Worm (Caenorhabditis elegans) whole organism, midembryonic: Measurements from ENCODE around the gene pros-1.

Source experiments
- T22C8.4 ChIP-seq: fragments of 200-800 bp; sonication (Bioruptor generic); IDR thresholded peaks from 2 replicates; pipeline ENCODE4 v1.3.6; 2022; ENCODE audit warnings: missing genetic modification characterization, missing compliant biosample characterization
- cog-1 ChIP-seq: sonication (generic microtip); optimal IDR thresholded peaks from 2 replicates; lab custom pipeline; 2016; ENCODE audit warnings: missing genetic modification characterization, missing compliant biosample characterization
- flt-1 ChIP-seq: fragments of 200-800 bp; sonication (Bioruptor generic); IDR thresholded peaks from 2 replicates; pipeline ENCODE4 v1.3.6; 2022; ENCODE audit warnings: missing genetic modification characterization, missing compliant biosample characterization
- klf-2 ChIP-seq: fragments of 200-800 bp; sonication (Bioruptor generic); conservative IDR thresholded peaks from 2 replicates; pipeline ENCODE4 v1.3.6; 2022; ENCODE audit warnings: missing genetic modification reagents, missing genetic modification characterization, missing compliant biosample characterization
- med-1 ChIP-seq: sonication (generic microtip); optimal IDR thresholded peaks from 2 replicates; lab custom pipeline; 2017; ENCODE audit warnings: missing genetic modification characterization, mild to moderate bottlenecking, missing compliant biosample characterization, antibody characterized with exemption, missing genetic modification reagents; ENCODE audit not compliant: insufficient read depth
- ref-1 ChIP-seq: fragments of 200-800 bp; sonication (Bioruptor generic); conservative IDR thresholded peaks from 2 replicates; pipeline ENCODE4 v1.3.6; 2022; ENCODE audit warnings: missing genetic modification reagents, missing genetic modification characterization, missing compliant biosample characterization
- tab-1 ChIP-seq: fragments of 200-800 bp; sonication (Bioruptor generic); IDR thresholded peaks from 2 replicates; pipeline ENCODE4 v1.3.6; 2022; ENCODE audit warnings: missing genetic modification characterization, missing compliant biosample characterization
- ztf-23 ChIP-seq: fragments of 200-800 bp; sonication (Bioruptor generic); IDR thresholded peaks from 2 replicates; pipeline ENCODE4 v1.3.6; 2022; ENCODE audit warnings: missing genetic modification reagents, missing genetic modification characterization, missing compliant biosample characterization
- ztf-29 ChIP-seq: fragments of 200-800 bp; sonication (Bioruptor generic); IDR thresholded peaks from 2 replicates; pipeline ENCODE4 v1.3.6; 2022; ENCODE audit warnings: missing genetic modification reagents, missing genetic modification characterization, missing compliant biosample characterization

pros-1 gene

DNA sequence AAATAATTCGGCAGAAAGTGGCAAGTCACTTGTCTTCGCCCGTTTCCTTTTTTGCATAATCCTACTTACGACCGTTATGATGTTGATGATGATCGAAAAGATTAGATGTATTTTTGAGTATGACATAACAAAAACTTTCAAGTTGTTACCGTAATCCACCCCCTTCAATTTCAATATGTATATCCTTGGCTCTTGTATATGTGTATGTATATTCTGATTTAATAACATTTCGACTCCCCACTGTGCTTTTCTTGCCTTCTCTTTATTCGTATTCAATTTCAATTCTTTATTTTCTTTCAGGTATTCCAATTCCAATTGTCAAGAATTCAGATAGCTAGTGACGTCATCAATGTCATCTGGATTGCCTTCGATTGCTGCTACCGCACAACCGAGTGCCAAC, at the start of gene pros-1:
TSS of gene pros-1 (plus strand) at position 301 of the 400 bp plus-strand sequence.
- TF ChIP-seq cog-1 = no peak
- TF ChIP-seq ztf-29 = no peak
- TF ChIP-seq ztf-23 (GFP tag; lab: Robert Waterston, UW) = no peak
- TF ChIP-seq ref-1 (GFP tag; lab: Robert Waterston, UW) = no peak
- TF ChIP-seq tab-1 (GFP tag; lab: Robert Waterston, UW) = no peak
- no peak for TF ChIP-seq flt-1
- TF ChIP-seq med-1 = no peak
- TF ChIP-seq klf-2 (GFP tag; lab: Robert Waterston, UW) = no peak

DNA sequence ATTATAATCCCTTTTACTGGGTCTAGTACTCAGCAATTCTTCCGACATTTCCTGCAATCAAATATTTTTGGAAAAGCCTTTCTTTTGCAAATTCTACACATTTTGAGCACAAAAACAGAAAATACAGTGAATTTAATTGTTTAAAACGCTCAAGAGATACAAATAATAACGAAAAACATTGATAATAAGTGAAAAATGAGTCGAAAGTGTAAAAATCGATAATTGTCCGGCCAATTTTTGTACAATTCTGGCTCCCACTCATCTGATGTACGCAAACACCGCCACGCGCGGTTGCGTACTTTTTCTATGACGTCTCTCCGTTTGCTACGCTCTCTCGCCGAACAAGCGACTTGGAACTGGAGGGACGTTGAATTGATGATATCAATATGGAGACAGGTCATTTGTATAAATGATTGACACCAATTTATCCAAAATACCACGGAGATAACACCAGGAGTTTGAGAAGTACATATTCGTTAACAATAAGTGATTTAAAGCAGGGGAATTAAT, 46.2 kb upstream of the pros-1 start, which contains the start of gene lin-36:
TSS of gene lin-36 (minus strand) at position 51 of the 510 bp plus-strand sequence.
- peak; percentile 84 for TF ChIP-seq cog-1
- no peak for TF ChIP-seq klf-2 (GFP tag; lab: Robert Waterston, UW)
- TF ChIP-seq T22C8.4 (GFP tag; lab: Robert Waterston, UW) = peak; percentile 90
- TF ChIP-seq ztf-29 = no peak
- TF ChIP-seq tab-1 (GFP tag; lab: Robert Waterston, UW) = no peak
- peak; percentile 53; the same call in 1 of the 2 replicates for TF ChIP-seq ztf-23 (GFP tag; lab: Robert Waterston, UW)
- TF ChIP-seq flt-1 = peak; percentile 48; the same call in 1 of the 2 replicates
- TF ChIP-seq ref-1 (GFP tag; lab: Robert Waterston, UW) = no peak
- no peak for TF ChIP-seq med-1

DNA sequence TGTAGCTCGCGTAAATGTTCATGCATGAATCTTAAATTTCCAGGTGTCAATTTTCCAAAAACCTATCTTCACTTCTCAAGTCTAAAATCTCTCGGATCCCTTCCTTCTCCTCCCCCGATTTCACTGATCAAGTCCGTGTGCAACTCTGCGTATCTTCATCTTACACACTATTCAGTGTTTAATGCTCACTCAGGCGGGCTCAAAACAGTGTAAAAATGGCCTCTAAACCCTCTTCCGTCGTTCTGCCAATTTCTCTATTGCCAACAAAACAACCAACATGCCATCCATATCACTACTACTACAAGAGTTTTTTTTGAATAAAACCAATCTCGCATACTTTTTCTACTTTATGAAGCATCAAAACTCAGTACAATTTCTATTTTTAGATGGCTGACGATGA, 45.0 kb upstream of the pros-1 start, which contains the start of gene F44B9.2:
TSS of gene F44B9.2 (plus strand) at position 387 of the 400 bp plus-strand sequence.
- TF ChIP-seq klf-2 (GFP tag; lab: Robert Waterston, UW) (no peak), tab-1 (GFP tag; lab: Robert Waterston, UW) (no peak), T22C8.4 (GFP tag; lab: Robert Waterston, UW) (no peak), ztf-29 (no peak), ztf-23 (GFP tag; lab: Robert Waterston, UW) (no peak), med-1 (no peak), flt-1 (no peak), ref-1 (GFP tag; lab: Robert Waterston, UW) (no peak), cog-1 (no peak)

DNA sequence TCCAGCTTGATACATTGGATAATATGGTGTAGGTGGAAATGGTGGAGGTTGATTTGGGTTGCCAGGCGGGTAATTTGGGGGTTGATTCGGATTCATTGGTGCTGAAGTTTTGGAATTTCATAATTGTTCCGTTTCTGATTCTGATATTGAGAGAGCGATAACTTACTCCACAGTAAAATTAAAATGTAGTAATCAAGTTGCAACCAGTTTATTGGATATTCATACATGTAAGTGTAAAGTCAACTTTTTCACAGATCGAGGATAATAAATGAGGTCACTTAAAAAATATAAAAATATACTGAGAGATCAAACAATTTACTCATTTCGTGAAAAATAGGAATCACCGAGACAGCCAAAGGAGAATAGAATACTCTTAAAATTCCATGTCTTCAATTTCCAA, 39.1 kb upstream of the pros-1 start, which contains the start of gene mdt-30:
TSS of gene mdt-30 (minus strand) at position 101 of the 400 bp plus-strand sequence.
- no peak for TF ChIP-seq flt-1
- TF ChIP-seq ztf-23 (GFP tag; lab: Robert Waterston, UW) = no peak
- no peak for TF ChIP-seq cog-1
- no peak for TF ChIP-seq med-1
- no peak for TF ChIP-seq ref-1 (GFP tag; lab: Robert Waterston, UW)
- no peak for TF ChIP-seq tab-1 (GFP tag; lab: Robert Waterston, UW)
- no peak for TF ChIP-seq ztf-29
- TF ChIP-seq klf-2 (GFP tag; lab: Robert Waterston, UW) = no peak
- no peak for TF ChIP-seq T22C8.4 (GFP tag; lab: Robert Waterston, UW)

DNA sequence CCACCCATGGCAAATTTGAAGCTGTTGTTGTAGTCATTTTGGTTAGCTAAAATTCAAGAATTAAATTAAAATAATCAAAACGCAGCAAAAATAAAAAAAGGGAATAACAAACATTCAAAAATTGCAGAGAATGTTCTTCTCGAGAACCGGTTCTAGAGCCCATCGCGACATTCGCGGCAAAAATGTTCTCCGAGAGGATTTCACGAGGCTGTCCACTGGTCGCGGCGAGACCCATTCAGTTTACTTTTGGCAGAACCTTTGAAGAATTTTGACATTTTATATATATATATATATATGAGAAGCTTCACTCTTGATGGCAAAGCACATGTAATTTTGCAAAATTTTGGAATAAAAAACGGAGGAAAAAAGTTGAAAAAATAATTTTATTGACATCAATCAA, 37.6 kb upstream of the pros-1 start, which contains the start of gene F44B9.8:
TSS of gene F44B9.8 (minus strand) at position 163 of the 400 bp plus-strand sequence.
- no peak for TF ChIP-seq T22C8.4 (GFP tag; lab: Robert Waterston, UW)
- no peak for TF ChIP-seq tab-1 (GFP tag; lab: Robert Waterston, UW)
- no peak for TF ChIP-seq ref-1 (GFP tag; lab: Robert Waterston, UW)
- no peak for TF ChIP-seq klf-2 (GFP tag; lab: Robert Waterston, UW)
- no peak for TF ChIP-seq med-1
- TF ChIP-seq cog-1 = no peak
- TF ChIP-seq flt-1 = no peak
- TF ChIP-seq ztf-29 = no peak
- TF ChIP-seq ztf-23 (GFP tag; lab: Robert Waterston, UW) = no peak

DNA sequence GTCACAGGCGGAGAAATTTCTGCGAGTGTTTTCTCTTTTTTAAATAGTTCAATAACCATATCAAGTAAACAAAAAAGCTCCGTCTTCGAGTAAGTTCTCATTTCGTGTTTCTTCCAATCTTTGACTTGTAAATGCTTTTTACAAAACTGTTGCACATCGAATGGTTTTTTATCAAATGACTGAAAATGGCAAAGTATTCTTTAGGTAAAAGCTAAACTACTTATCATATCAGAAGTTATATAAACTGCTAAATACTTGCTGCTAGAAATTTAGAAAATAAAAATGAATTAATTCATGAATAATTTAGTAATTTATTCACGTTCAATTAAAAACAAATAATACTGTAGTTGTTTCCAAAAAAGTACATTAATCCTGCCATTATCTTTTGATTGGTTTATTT, 36.1 kb upstream of the pros-1 start, which contains the start of gene F44B9.9:
TSS of gene F44B9.9 (minus strand) at position 101 of the 400 bp plus-strand sequence.
- TF ChIP-seq flt-1 (no peak), tab-1 (GFP tag; lab: Robert Waterston, UW) (no peak), cog-1 (no peak), ztf-23 (GFP tag; lab: Robert Waterston, UW) (no peak), T22C8.4 (GFP tag; lab: Robert Waterston, UW) (no peak), med-1 (no peak), ztf-29 (no peak), ref-1 (GFP tag; lab: Robert Waterston, UW) (no peak), klf-2 (GFP tag; lab: Robert Waterston, UW) (no peak)

DNA sequence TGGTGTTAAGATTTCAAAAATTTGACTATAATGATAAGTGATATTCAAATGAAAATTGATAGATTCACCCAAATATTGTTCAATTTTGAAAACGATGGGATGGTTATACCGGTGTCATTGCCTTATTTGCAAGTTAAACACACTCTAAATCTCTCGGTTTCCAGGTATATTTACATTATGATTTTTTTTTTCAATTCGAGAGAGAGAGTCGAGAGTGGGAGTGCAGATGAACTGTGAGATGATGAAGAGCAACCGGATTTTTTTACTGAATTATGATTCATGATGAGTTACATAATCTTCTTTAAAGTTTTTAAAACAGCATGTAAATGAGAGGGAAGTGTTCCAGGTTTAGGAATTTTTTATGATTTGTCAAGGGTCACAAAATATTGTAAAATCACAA, 33.6 kb upstream of the pros-1 start, which contains the start of gene F44B9.10:
TSS of gene F44B9.10 (minus strand) at position 101 of the 400 bp plus-strand sequence.
- TF ChIP-seq med-1 (no peak), flt-1 (no peak), T22C8.4 (GFP tag; lab: Robert Waterston, UW) (no peak)

DNA sequence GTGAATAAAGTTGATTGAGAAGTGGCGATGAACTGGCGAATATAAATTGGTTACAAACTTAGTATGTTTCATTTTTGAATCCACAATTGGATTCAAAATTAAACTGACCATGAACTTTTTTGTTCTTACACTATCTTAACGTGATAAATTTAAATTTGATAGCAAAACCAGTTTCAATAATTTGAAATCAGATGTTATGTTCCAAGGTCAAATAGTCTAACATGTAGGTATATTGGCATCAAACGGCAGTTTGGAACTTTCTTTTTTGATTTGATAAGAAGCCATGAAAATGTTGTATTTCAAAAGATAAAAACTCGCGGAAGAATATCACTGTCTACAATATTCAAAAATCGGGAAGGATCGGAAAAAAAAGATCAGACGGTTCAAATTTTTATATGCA, 31.0 kb upstream of the pros-1 start:
- TF ChIP-seq flt-1 = no peak
- no peak for TF ChIP-seq ref-1 (GFP tag; lab: Robert Waterston, UW)
- no peak for TF ChIP-seq ztf-29
- TF ChIP-seq tab-1 (GFP tag; lab: Robert Waterston, UW) = no peak
- TF ChIP-seq cog-1 = no peak
- TF ChIP-seq ztf-23 (GFP tag; lab: Robert Waterston, UW) = no peak
- no peak for TF ChIP-seq klf-2 (GFP tag; lab: Robert Waterston, UW)
- no peak for TF ChIP-seq med-1
- TF ChIP-seq T22C8.4 (GFP tag; lab: Robert Waterston, UW) = no peak

DNA sequence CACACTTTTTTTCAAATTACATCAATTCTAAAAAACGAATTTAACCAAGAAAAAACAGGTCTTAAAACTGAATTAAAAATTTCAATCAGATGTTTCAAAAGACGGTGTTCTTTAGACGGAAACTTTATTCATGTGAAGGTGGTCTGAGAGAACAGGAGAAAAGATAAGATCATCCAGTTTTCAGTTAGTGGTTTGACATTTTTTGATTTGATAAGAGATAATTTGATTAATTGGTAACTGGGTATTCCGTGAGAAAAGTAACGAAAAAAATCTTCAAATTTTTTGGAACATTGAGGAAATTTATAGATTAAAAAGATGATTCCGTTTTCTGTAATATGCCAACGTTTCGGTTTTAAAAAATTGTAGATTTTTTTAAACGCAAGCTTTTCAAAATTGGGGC, 30.6 kb upstream of the pros-1 start:
- no peak for TF ChIP-seq T22C8.4 (GFP tag; lab: Robert Waterston, UW)
- no peak for TF ChIP-seq med-1
- no peak for TF ChIP-seq cog-1
- no peak for TF ChIP-seq klf-2 (GFP tag; lab: Robert Waterston, UW)
- TF ChIP-seq ztf-29 = no peak

DNA sequence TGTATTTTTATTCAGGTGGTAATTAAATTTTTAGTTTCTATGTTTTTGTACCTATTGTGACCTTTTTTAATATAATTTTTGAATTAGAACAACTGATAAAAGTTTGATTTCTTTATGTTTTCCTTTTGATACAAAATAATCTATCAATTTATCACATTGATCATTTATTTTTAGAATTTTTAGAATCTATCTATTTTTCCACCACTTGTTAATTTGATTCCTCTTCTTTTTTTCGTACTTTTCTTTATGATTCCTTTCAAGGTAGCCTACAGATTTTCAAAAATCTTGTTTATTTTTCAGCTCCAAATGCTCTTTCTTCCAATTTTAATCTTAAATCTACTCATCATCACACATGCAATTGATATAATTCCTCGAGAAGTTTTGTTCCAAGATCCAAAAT, 29.1 kb upstream of the pros-1 start, which contains the start of gene dpf-6:
TSS of gene dpf-6 (plus strand) at position 301 of the 400 bp plus-strand sequence.
- TF ChIP-seq ztf-23 (GFP tag; lab: Robert Waterston, UW) = no peak
- no peak for TF ChIP-seq klf-2 (GFP tag; lab: Robert Waterston, UW)
- TF ChIP-seq T22C8.4 (GFP tag; lab: Robert Waterston, UW) = no peak
- no peak for TF ChIP-seq ztf-29
